Fruit fly (Drosophila melanogaster) S2 (cell line): Measurements from ENCODE around the gene CecA2.

Experiments
- CG8478 ChIP-seq: fragments of >200 bp; optimal IDR thresholded peaks from 2 replicates; lab custom pipeline; 2018
- CTCF ChIP-seq, 2 experiments: fragments of >200 bp; optimal IDR thresholded peaks; 2 replicates each; lab custom pipeline; 2018

DNA sequence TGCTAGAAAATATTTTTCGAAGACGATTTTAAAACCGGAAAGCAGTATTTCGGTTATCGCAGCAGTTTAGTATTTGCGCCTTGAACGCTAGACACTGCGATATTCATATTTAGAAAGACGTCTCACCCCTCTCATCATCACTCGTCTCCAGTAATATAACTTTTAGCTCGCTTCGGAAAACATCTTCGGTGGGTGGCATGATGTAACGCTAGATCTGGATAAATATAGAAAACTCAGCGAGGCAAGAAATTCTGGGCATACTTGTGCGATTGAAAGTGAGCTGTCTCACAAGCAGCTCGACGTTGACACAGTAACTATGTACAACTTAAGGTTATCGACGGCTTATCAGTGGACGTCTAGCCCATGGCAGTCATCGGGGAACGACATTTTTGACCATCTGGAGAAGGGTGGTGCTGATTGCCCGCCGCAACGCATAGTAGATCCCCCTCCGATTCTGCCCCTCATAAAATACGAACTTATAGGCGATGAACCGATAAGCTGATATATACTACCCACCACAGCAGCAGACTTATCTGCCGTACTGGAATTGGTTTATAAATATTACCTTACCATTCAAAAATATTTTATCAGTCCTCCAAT is 7.9 kb upstream of the CecA2 start:
- no peak for TF ChIP-seq CG8478 (lab: Kevin White, UChicago)
- TF ChIP-seq CTCF (optimal IDR thresholded peaks at IDR 0.05; lab: Kevin White, UChicago) = no peak
